Fruit fly (Drosophila melanogaster) whole organism: Measurements from ENCODE around the gene Pldn.

Experiments used
- CG8478 ChIP-seq: fragments of >200 bp; optimal IDR thresholded peaks from 2 replicates; lab custom pipeline; 2018; ENCODE audit warnings: inconsistent platforms
- pan ChIP-seq: fragments of >200 bp; optimal IDR thresholded peaks from 2 replicates; lab custom pipeline; 2017
- psq ChIP-seq: fragments of >200 bp; optimal IDR thresholded peaks from 2 replicates; lab custom pipeline; 2017

DNA sequence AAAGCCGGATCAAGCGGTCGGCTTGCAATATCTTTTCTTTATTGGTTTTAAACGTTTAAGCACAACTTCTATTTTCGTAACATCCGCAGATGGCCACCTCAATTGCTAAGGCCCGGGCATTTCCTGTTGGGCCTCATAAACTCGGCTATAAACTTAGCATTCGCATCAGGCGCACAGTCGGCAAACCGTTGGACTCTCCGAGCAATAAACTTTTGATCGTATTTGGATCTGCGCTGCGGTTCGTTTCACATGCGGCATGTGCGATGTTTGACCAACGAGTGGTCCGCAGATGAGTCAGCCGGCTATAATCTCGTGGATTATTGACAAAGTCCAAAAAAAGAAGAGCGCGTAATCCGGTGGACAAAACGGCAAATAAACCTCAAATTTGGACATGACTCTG, 20.6 kb upstream of the Pldn start:
- TF ChIP-seq psq (lab: Kevin White, UChicago): no peak
- no peak for TF ChIP-seq pan (lab: Kevin White, UChicago)
- TF ChIP-seq CG8478 (lab: Kevin White, UChicago): no peak
